Fruit fly (Drosophila melanogaster) whole organism, wandering third instar larva: ENCODE data around the gene dac.

Experiments used
- Abd-B ChIP-seq: fragments of >200 bp; optimal IDR thresholded peaks from 2 replicates; lab custom pipeline; 2017; ENCODE audit warnings: missing biosample characterization, missing genetic modification characterization
- CG32264 ChIP-seq: fragments of 200-800 bp; sonication (Bioruptor generic); optimal IDR thresholded peaks from 2 replicates; lab custom pipeline; 2016; ENCODE audit warnings: missing biosample characterization, missing genetic modification characterization
- CG9705 ChIP-seq: fragments of 200-800 bp; sonication (Bioruptor generic); optimal IDR thresholded peaks from 2 replicates; lab custom pipeline; 2018; ENCODE audit warnings: missing biosample characterization, mild to moderate bottlenecking, missing genetic modification characterization
- CrebA ChIP-seq: fragments of 200-800 bp; sonication (Bioruptor generic); optimal IDR thresholded peaks from 2 replicates; lab custom pipeline; 2016; ENCODE audit warnings: missing biosample characterization, mild to moderate bottlenecking, missing genetic modification characterization, borderline replicate concordance
- Dfd ChIP-seq: fragments of >200 bp; optimal IDR thresholded peaks from 2 replicates; lab custom pipeline; 2017; ENCODE audit warnings: missing biosample characterization, missing genetic modification characterization
- Dif ChIP-seq: fragments of 200-275, 200-300 bp; sonication (Bioruptor generic); optimal IDR thresholded peaks from 2 replicates; lab custom pipeline; 2018; ENCODE audit warnings: missing biosample characterization, missing genetic modification characterization; ENCODE audit not compliant: partially characterized antibody
- GATAd ChIP-seq: sonication (Bioruptor generic); optimal IDR thresholded peaks from 2 replicates; lab custom pipeline; 2016; ENCODE audit warnings: missing biosample characterization, missing genetic modification characterization
- HLH106 ChIP-seq: fragments of 200-800 bp; optimal IDR thresholded peaks from 3 replicates; lab custom pipeline; 2019; ENCODE audit warnings: missing biosample characterization, mild to moderate bottlenecking, missing genetic modification characterization, moderate library complexity
- Hnf4 ChIP-seq: fragments of 200-800 bp; sonication (Bioruptor generic); optimal IDR thresholded peaks from 2 replicates; lab custom pipeline; 2016; ENCODE audit warnings: missing biosample characterization, mild to moderate bottlenecking, missing genetic modification characterization
- Hr78 ChIP-seq: fragments of >200 bp; optimal IDR thresholded peaks from 2 replicates; lab custom pipeline; 2017; ENCODE audit warnings: missing biosample characterization, missing genetic modification characterization
- Hr83 ChIP-seq: fragments of 200-300 bp; sonication (Bioruptor generic); optimal IDR thresholded peaks from 2 replicates; lab custom pipeline; 2016; ENCODE audit warnings: missing biosample characterization, mild to moderate bottlenecking, missing genetic modification characterization, moderate library complexity; ENCODE audit not compliant: poor library complexity, severe bottlenecking
- Jra ChIP-seq: sonication (Bioruptor generic); optimal IDR thresholded peaks from 2 replicates; lab custom pipeline; 2016; ENCODE audit warnings: missing biosample characterization, missing genetic modification characterization
- Mio ChIP-seq: sonication (Bioruptor generic); optimal IDR thresholded peaks from 2 replicates; lab custom pipeline; 2016; ENCODE audit warnings: missing biosample characterization, missing genetic modification characterization
- Myc ChIP-seq: fragments of >200 bp; optimal IDR thresholded peaks from 2 replicates; lab custom pipeline; 2017
- OdsH ChIP-seq: fragments of 200-800 bp; sonication (Bioruptor generic); optimal IDR thresholded peaks from 2 replicates; lab custom pipeline; 2016; ENCODE audit warnings: missing biosample characterization, mild to moderate bottlenecking, missing genetic modification characterization
- Rel ChIP-seq, 2 experiments: fragments of 200-800 bp; sonication (Bioruptor generic) in 1 of 2; optimal IDR thresholded peaks; 2 replicates in 1 of 2; 3 replicates in 1 of 2; lab custom pipeline; 2016 to 2019; ENCODE audit warnings: mild to moderate bottlenecking in 2 of 2, missing biosample characterization in 2 of 2, missing genetic modification characterization in 2 of 2, moderate library complexity in 1 of 2
- Sp1 ChIP-seq: fragments of 200-800 bp; sonication (Bioruptor generic); optimal IDR thresholded peaks from 3 replicates; lab custom pipeline; 2019; ENCODE audit warnings: missing biosample characterization, mild to moderate bottlenecking, missing genetic modification characterization, moderate library complexity
- Vsx2 ChIP-seq: fragments of 200-300, 225-300 bp; sonication (Bioruptor generic); optimal IDR thresholded peaks from 2 replicates; lab custom pipeline; 2018; ENCODE audit warnings: missing biosample characterization, missing genetic modification characterization; ENCODE audit not compliant: partially characterized antibody
- br ChIP-seq: fragments of 200-800 bp; sonication (Bioruptor generic); optimal IDR thresholded peaks from 2 replicates; lab custom pipeline; 2016; ENCODE audit warnings: missing biosample characterization, missing genetic modification characterization
- brk ChIP-seq: fragments of 200-800 bp; sonication (Bioruptor generic); optimal IDR thresholded peaks from 2 replicates; lab custom pipeline; 2016; ENCODE audit warnings: missing biosample characterization, mild to moderate bottlenecking, missing genetic modification characterization
- dl ChIP-seq, 2 experiments: fragments of 175-275, 200-275 bp in 1 of 2; fragments of 200-275 bp in 1 of 2; sonication (Bioruptor generic); optimal IDR thresholded peaks; lab custom pipeline; 2018; ENCODE audit warnings: mild to moderate bottlenecking in 2 of 2, missing biosample characterization in 2 of 2, missing genetic modification characterization in 2 of 2, moderate library complexity in 2 of 2; ENCODE audit not compliant: partially characterized antibody in 2 of 2, insufficient read depth in 1 of 2
- dmrt93B ChIP-seq: fragments of 200-800 bp; sonication (Bioruptor generic); optimal IDR thresholded peaks from 2 replicates; lab custom pipeline; 2018; ENCODE audit warnings: missing biosample characterization, mild to moderate bottlenecking, missing genetic modification characterization
- dsf ChIP-seq: sonication (Bioruptor generic); optimal IDR thresholded peaks from 2 replicates; lab custom pipeline; 2016; ENCODE audit warnings: missing biosample characterization, missing genetic modification characterization, borderline replicate concordance
- ey ChIP-seq: fragments of 200-800 bp; sonication (Bioruptor generic); optimal IDR thresholded peaks from 2 replicates; lab custom pipeline; 2016; ENCODE audit warnings: missing biosample characterization, missing genetic modification characterization
- foxo ChIP-seq, 2 experiments: fragments of 200-800 bp; sonication (Bioruptor generic); optimal IDR thresholded peaks; 2 replicates in 1 of 2; 3 replicates in 1 of 2; lab custom pipeline; 2016 to 2017; ENCODE audit warnings: missing biosample characterization in 2 of 2, missing genetic modification characterization in 2 of 2
- fru ChIP-seq: fragments of 200-800 bp; sonication (Bioruptor generic); optimal IDR thresholded peaks from 3 replicates; lab custom pipeline; 2016; ENCODE audit warnings: missing biosample characterization, mild to moderate bottlenecking, missing genetic modification characterization
- h ChIP-seq: fragments of 200-800 bp; sonication (Bioruptor generic); optimal IDR thresholded peaks from 3 replicates; lab custom pipeline; 2016; ENCODE audit warnings: missing biosample characterization, mild to moderate bottlenecking, missing genetic modification characterization
- jim ChIP-seq: fragments of 175-275, 200-325 bp; sonication (Bioruptor generic); optimal IDR thresholded peaks from 2 replicates; lab custom pipeline; 2016; ENCODE audit warnings: missing biosample characterization, mild to moderate bottlenecking, missing genetic modification characterization
- lola ChIP-seq: fragments of >200 bp; optimal IDR thresholded peaks from 2 replicates; lab custom pipeline; 2017; ENCODE audit warnings: missing biosample characterization, missing genetic modification characterization
- pan ChIP-seq: fragments of >200 bp; optimal IDR thresholded peaks from 2 replicates; lab custom pipeline; 2017
- rgr ChIP-seq: fragments of 200-800 bp; sonication (Bioruptor generic); optimal IDR thresholded peaks from 3 replicates; lab custom pipeline; 2016; ENCODE audit warnings: missing biosample characterization, mild to moderate bottlenecking, missing genetic modification characterization
- sage ChIP-seq: fragments of 200-800 bp; sonication (Bioruptor generic); optimal IDR thresholded peaks from 2 replicates; lab custom pipeline; 2016; ENCODE audit warnings: missing biosample characterization, mild to moderate bottlenecking, missing genetic modification characterization
- sv ChIP-seq: fragments of 200-800 bp; sonication (Bioruptor generic); optimal IDR thresholded peaks from 3 replicates; lab custom pipeline; 2016; ENCODE audit warnings: missing biosample characterization, missing genetic modification characterization
- tai ChIP-seq: sonication (Bioruptor generic); optimal IDR thresholded peaks from 2 replicates; lab custom pipeline; 2016; ENCODE audit warnings: missing biosample characterization, missing genetic modification characterization
- usp ChIP-seq: fragments of >200 bp; optimal IDR thresholded peaks from 2 replicates; lab custom pipeline; 2017; ENCODE audit warnings: missing biosample characterization, missing genetic modification characterization
- woc ChIP-seq: sonication (Bioruptor generic); optimal IDR thresholded peaks from 2 replicates; lab custom pipeline; 2016; ENCODE audit warnings: missing biosample characterization, mild to moderate bottlenecking, missing genetic modification characterization

The dac gene

dm6 chr2L:16491752-16492616 is 6.2 kb upstream of the dac start:
- TF ChIP-seq Hr83 (GFP tag; lab: Kevin White, UChicago) (no peak), Myc (lab: Kevin White, UChicago) (peak; percentile 54), Jra (GFP tag; lab: Kevin White, UChicago) (no peak), HLH106 (no peak)

- peak; percentile 33 for TF ChIP-seq pan (lab: Kevin White, UChicago)
- no peak for TF ChIP-seq Mio (GFP tag; lab: Kevin White, UChicago)
- TF ChIP-seq Vsx2: no peak
- TF ChIP-seq jim (GFP tag; lab: Kevin White, UChicago): no peak
- TF ChIP-seq HLH106: peak; percentile 41
- no peak for TF ChIP-seq dsf (GFP tag; lab: Kevin White, UChicago)
- TF ChIP-seq Hnf4: peak; percentile 61
- peak; percentile 48 for TF ChIP-seq Sp1 (GFP tag; lab: Kevin White, UChicago)
- TF ChIP-seq foxo (GFP tag; optimal IDR thresholded peaks at IDR 0.05; lab: Kevin White, UChicago): no peak
- peak; percentile 44 for TF ChIP-seq OdsH (GFP tag; lab: Kevin White, UChicago)
- no peak for TF ChIP-seq CG9705 (GFP tag; lab: Kevin White, UChicago)
- no peak for TF ChIP-seq Dif
- no peak for TF ChIP-seq Abd-B (GFP tag; lab: Kevin White, UChicago)
- no peak for TF ChIP-seq Dfd
- TF ChIP-seq CrebA (GFP tag; lab: Kevin White, UChicago): no peak
- TF ChIP-seq lola (GFP tag; lab: Kevin White, UChicago): no peak
- TF ChIP-seq usp (GFP tag; lab: Kevin White, UChicago): no peak
- TF ChIP-seq Hr78 (GFP tag; lab: Kevin White, UChicago): no peak
- no peak for TF ChIP-seq Hr83 (GFP tag; lab: Kevin White, UChicago)
- no peak for TF ChIP-seq CG32264 (GFP tag; lab: Kevin White, UChicago)
- no peak for TF ChIP-seq dl (GFP tag; optimal IDR thresholded peaks at IDR 0.05; lab: Kevin White, UChicago; ENCODE audit: insufficient read depth in 1 of 2, partially characterized antibody in 2 of 2)
- peak; percentile 46 for TF ChIP-seq woc (GFP tag; lab: Kevin White, UChicago)
- peak; percentile 36 for TF ChIP-seq tai (GFP tag; lab: Kevin White, UChicago)
- no peak for TF ChIP-seq Rel (GFP tag; optimal IDR thresholded peaks at IDR 0.05; lab: Kevin White, UChicago)
- TF ChIP-seq Rel (tag; optimal IDR thresholded peaks at IDR 0.05; lab: Kevin White, UChicago): peak; percentile 95
- peak; percentile 54 for TF ChIP-seq br (GFP tag; lab: Kevin White, UChicago)
- peak; percentile 43 for TF ChIP-seq brk (GFP tag; lab: Kevin White, UChicago)
- no peak for TF ChIP-seq sage (GFP tag; lab: Kevin White, UChicago)
- TF ChIP-seq fru (GFP tag; lab: Kevin White, UChicago): peak; percentile 47
- peak; percentile 48 for TF ChIP-seq ey
- peak; percentile 57 for TF ChIP-seq rgr (GFP tag; lab: Kevin White, UChicago)
- TF ChIP-seq h (GFP tag; lab: Kevin White, UChicago): peak; percentile 84
- no peak for TF ChIP-seq dmrt93B (GFP tag; lab: Kevin White, UChicago)
- no peak for TF ChIP-seq GATAd (GFP tag; lab: Kevin White, UChicago)
- TF ChIP-seq Myc (lab: Kevin White, UChicago): no peak
- TF ChIP-seq Jra (GFP tag; lab: Kevin White, UChicago): peak; percentile 40
- peak; percentile 68 for TF ChIP-seq sv (GFP tag; lab: Kevin White, UChicago)
Measured at dm6 chr2L:16491123-16491751, 5.4 kb upstream of the dac start, which contains the start of gene Tpr2. Gene Tpr2 (plus strand): TSS chr2L:16491540.
